Fruit fly (Drosophila melanogaster): ENCODE measurements around the gene CG6340.

- TF ChIP-seq h (optimal IDR thresholded peaks at IDR 0.05) (no peak), Myc (optimal IDR thresholded peaks at IDR 0.05) (no peak), Sin3A (optimal IDR thresholded peaks at IDR 0.05) (no peak)
Observed at dm6 chrX:15449490-15450326, 32.5 kb upstream of the CG6340 start, which contains the start of the genes Scamp and Ahcy.
